Worm (Caenorhabditis elegans) whole organism, midembryonic: Measurements from ENCODE around the gene W06F12.2.
"Not testable (repeated sequence)": the region's sequence is repeated elsewhere in the genome, so short reads cannot be mapped to it uniquely, and the experiment has no call there.

Experiments
- T22C8.4 ChIP-seq: fragments of 200-800 bp; sonication (Bioruptor generic); IDR thresholded peaks from 2 replicates; pipeline ENCODE4 v1.3.6; 2022; ENCODE audit warnings: missing genetic modification characterization, missing compliant biosample characterization
- cog-1 ChIP-seq: sonication (generic microtip); optimal IDR thresholded peaks from 2 replicates; lab custom pipeline; 2016; ENCODE audit warnings: missing genetic modification characterization, missing compliant biosample characterization
- flt-1 ChIP-seq: fragments of 200-800 bp; sonication (Bioruptor generic); IDR thresholded peaks from 2 replicates; pipeline ENCODE4 v1.3.6; 2022; ENCODE audit warnings: missing genetic modification characterization, missing compliant biosample characterization
- klf-2 ChIP-seq: fragments of 200-800 bp; sonication (Bioruptor generic); conservative IDR thresholded peaks from 2 replicates; pipeline ENCODE4 v1.3.6; 2022; ENCODE audit warnings: missing genetic modification reagents, missing genetic modification characterization, missing compliant biosample characterization
- med-1 ChIP-seq: sonication (generic microtip); optimal IDR thresholded peaks from 2 replicates; lab custom pipeline; 2017; ENCODE audit warnings: missing genetic modification characterization, mild to moderate bottlenecking, missing compliant biosample characterization, antibody characterized with exemption, missing genetic modification reagents; ENCODE audit not compliant: insufficient read depth
- ref-1 ChIP-seq: fragments of 200-800 bp; sonication (Bioruptor generic); conservative IDR thresholded peaks from 2 replicates; pipeline ENCODE4 v1.3.6; 2022; ENCODE audit warnings: missing genetic modification reagents, missing genetic modification characterization, missing compliant biosample characterization
- tab-1 ChIP-seq: fragments of 200-800 bp; sonication (Bioruptor generic); IDR thresholded peaks from 2 replicates; pipeline ENCODE4 v1.3.6; 2022; ENCODE audit warnings: missing genetic modification characterization, missing compliant biosample characterization
- ztf-23 ChIP-seq: fragments of 200-800 bp; sonication (Bioruptor generic); IDR thresholded peaks from 2 replicates; pipeline ENCODE4 v1.3.6; 2022; ENCODE audit warnings: missing genetic modification reagents, missing genetic modification characterization, missing compliant biosample characterization
- ztf-29 ChIP-seq: fragments of 200-800 bp; sonication (Bioruptor generic); IDR thresholded peaks from 2 replicates; pipeline ENCODE4 v1.3.6; 2022; ENCODE audit warnings: missing genetic modification reagents, missing genetic modification characterization, missing compliant biosample characterization

The W06F12.2 gene

ce11 chrIII:13766704-13767323 is 35.3 kb upstream of the W06F12.2 start:
- TF ChIP-seq ref-1 (GFP tag; lab: Robert Waterston, UW) (no peak), ztf-29 (no peak), cog-1 (no peak), flt-1 (GFP tag; lab: Robert Waterston, UW) (no peak), tab-1 (GFP tag; lab: Robert Waterston, UW) (no peak), T22C8.4 (no peak), klf-2 (GFP tag; lab: Robert Waterston, UW) (no peak), med-1 (GFP tag; lab: Kevin White, UChicago) (no peak)

ce11 chrIII:13765782-13766181 is 34.3 kb upstream of the W06F12.2 start:
- TF ChIP-seq T22C8.4, result no peak
- TF ChIP-seq ztf-29, result no peak
- no peak for TF ChIP-seq cog-1

ce11 chrIII:13763260-13764112 is 32.0 kb upstream of the W06F12.2 start:
- no peak for TF ChIP-seq med-1 (GFP tag; lab: Kevin White, UChicago)
- no peak for TF ChIP-seq cog-1
- no peak for TF ChIP-seq ztf-23 (GFP tag; lab: Robert Waterston, UW)
- TF ChIP-seq ztf-29, result no peak
- TF ChIP-seq ref-1 (GFP tag; lab: Robert Waterston, UW), result no peak
- no peak for TF ChIP-seq T22C8.4
- no peak for TF ChIP-seq klf-2 (GFP tag; lab: Robert Waterston, UW)
- TF ChIP-seq tab-1 (GFP tag; lab: Robert Waterston, UW), result no peak
- TF ChIP-seq flt-1 (GFP tag; lab: Robert Waterston, UW), result no peak

- no peak for TF ChIP-seq ztf-23 (GFP tag; lab: Robert Waterston, UW)
- no peak for TF ChIP-seq ztf-29
- TF ChIP-seq ref-1 (GFP tag; lab: Robert Waterston, UW), result no peak
- TF ChIP-seq klf-2 (GFP tag; lab: Robert Waterston, UW), result no peak
- TF ChIP-seq T22C8.4, result no peak
- TF ChIP-seq cog-1, result no peak
- TF ChIP-seq flt-1 (GFP tag; lab: Robert Waterston, UW), result no peak
- TF ChIP-seq tab-1 (GFP tag; lab: Robert Waterston, UW), result no peak
- TF ChIP-seq med-1 (GFP tag; lab: Kevin White, UChicago), result no peak
Measured at ce11 chrIII:13762046-13762445, 30.6 kb upstream of the W06F12.2 start, which contains the start of gene dbn-1. dbn-1 (minus strand) TSS chrIII:13762069.

- no peak for TF ChIP-seq flt-1 (GFP tag; lab: Robert Waterston, UW)
- TF ChIP-seq cog-1, result no peak
- TF ChIP-seq ref-1 (GFP tag; lab: Robert Waterston, UW), result no peak
- TF ChIP-seq tab-1 (GFP tag; lab: Robert Waterston, UW), result no peak
- no peak for TF ChIP-seq klf-2 (GFP tag; lab: Robert Waterston, UW)
- no peak for TF ChIP-seq ztf-23 (GFP tag; lab: Robert Waterston, UW)
- no peak for TF ChIP-seq ztf-29
- no peak for TF ChIP-seq T22C8.4
- no peak for TF ChIP-seq med-1 (GFP tag; lab: Kevin White, UChicago)
Measured at ce11 chrIII:13761022-13761421, 29.5 kb upstream of the W06F12.2 start.

ce11 chrIII:13759691-13760090 is 28.2 kb upstream of the W06F12.2 start:
- TF ChIP-seq ref-1 (GFP tag; lab: Robert Waterston, UW) (no peak), flt-1 (GFP tag; lab: Robert Waterston, UW) (no peak), cog-1 (no peak), med-1 (GFP tag; lab: Kevin White, UChicago) (no peak)

- TF ChIP-seq ztf-23 (GFP tag; lab: Robert Waterston, UW) (no peak), ztf-29 (no peak), med-1 (GFP tag; lab: Kevin White, UChicago) (no peak), flt-1 (GFP tag; lab: Robert Waterston, UW) (no peak), klf-2 (GFP tag; lab: Robert Waterston, UW) (no peak), ref-1 (GFP tag; lab: Robert Waterston, UW) (no peak), T22C8.4 (no peak), tab-1 (GFP tag; lab: Robert Waterston, UW) (no peak)
Measured at ce11 chrIII:13755689-13756088, 24.2 kb upstream of the W06F12.2 start, which contains the start of gene toca-2. toca-2 (plus strand) TSS chrIII:13755896.

ce11 chrIII:13751144-13751543 is 19.7 kb upstream of the W06F12.2 start, which contains the start of gene mlc-7:
mlc-7 (plus strand) TSS chrIII:13751444.
- not testable (repeated sequence) for TF ChIP-seq ztf-23 (GFP tag; lab: Robert Waterston, UW); klf-2 (GFP tag; lab: Robert Waterston, UW); med-1 (GFP tag; lab: Kevin White, UChicago)

- TF ChIP-seq klf-2 (GFP tag; lab: Robert Waterston, UW) (no peak), tab-1 (GFP tag; lab: Robert Waterston, UW) (no peak), med-1 (GFP tag; lab: Kevin White, UChicago) (no peak), flt-1 (GFP tag; lab: Robert Waterston, UW) (no peak), cog-1 (no peak), ztf-23 (GFP tag; lab: Robert Waterston, UW) (no peak), ref-1 (GFP tag; lab: Robert Waterston, UW) (no peak), ztf-29 (no peak), T22C8.4 (no peak)
Measured at ce11 chrIII:13748312-13748711, 16.8 kb upstream of the W06F12.2 start, which contains the start of gene K08E3.2. K08E3.2 (minus strand) TSS chrIII:13748686.
